Fruit fly (Drosophila melanogaster): ENCODE data around the gene CG6345.

DNA sequence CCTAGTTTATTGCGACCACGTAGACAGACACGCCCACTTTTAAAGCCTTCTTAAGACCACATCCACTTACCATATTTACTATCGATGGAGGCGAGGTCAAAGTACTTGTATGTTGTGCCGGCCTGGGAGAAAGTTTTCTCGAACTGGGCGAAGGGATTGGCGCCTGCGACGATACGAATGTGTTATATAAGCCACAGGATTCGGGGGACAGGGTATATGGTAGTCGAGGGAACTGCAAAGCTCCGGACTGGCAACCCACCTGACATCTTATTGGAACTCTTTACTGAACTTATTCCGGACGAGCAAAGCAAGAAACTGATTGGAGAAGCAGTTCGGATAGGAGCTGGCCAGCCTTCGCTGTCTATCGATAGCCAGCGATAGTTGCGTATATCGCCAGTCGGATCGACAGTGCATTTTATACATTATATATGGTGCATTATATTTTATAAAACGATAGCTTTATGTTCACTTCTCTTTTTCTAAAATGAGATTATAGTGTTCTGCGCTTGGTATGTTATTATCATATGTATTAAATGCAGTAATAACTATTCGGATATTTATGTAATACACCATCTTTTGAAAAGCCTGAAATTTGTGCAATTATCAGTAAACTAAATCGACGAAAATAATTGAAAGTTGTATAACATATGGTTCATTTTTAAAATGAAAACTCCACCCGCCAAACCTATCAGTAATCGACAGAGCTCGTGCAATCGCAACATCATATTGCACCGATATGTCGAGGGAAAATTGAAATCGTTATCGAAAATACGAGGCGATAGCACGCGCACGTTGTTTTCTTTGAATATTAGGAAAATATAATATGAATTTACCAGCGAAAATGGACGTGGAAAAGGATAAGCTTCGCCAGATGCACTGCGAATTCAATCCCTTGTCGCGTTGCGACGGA is 3.0 kb downstream of the CG6345 start, which contains the start of the genes Irp-1B and Rrp46:
- TF ChIP-seq EcR (GFP tag; optimal IDR thresholded peaks at IDR 0.05) (peak in 1 of 2 experiments; percentile 72), psq (optimal IDR thresholded peaks at IDR 0.05) (no peak), CG8478 (optimal IDR thresholded peaks at IDR 0.05) (no peak), Dll (optimal IDR thresholded peaks at IDR 0.05) (no peak)
